Worm (Caenorhabditis elegans): ENCODE results near the gene taf-11.3.

taf-11.3 gene

ce11 chrIII:10506699-10507248 is 1.7 kb upstream of the taf-11.3 start, which contains the start of the genes sip-1 and sly-1:
sip-1 (minus strand) TSS chrIII:10506801.
sly-1 (plus strand) TSS chrIII:10507058.
- TF ChIP-seq nhr-47 (tag; optimal IDR thresholded peaks at IDR 0.05) (peak; percentile 92), skn-1 (tag; optimal IDR thresholded peaks at IDR 0.05) (peak; percentile 88), lin-14 (GFP tag; optimal IDR thresholded peaks at IDR 0.05) (peak; percentile 85), tlp-1 (tag; optimal IDR thresholded peaks at IDR 0.05) (no peak), nhr-28 (tag; optimal IDR thresholded peaks at IDR 0.05) (no peak), nhr-90 (tag; optimal IDR thresholded peaks at IDR 0.05; ENCODE audit: poor library complexity) (peak; percentile 88), pqm-1 (tag; optimal IDR thresholded peaks at IDR 0.05) (no peak), sptf-1 (tag; optimal IDR thresholded peaks at IDR 0.05) (no peak), nhr-85 (tag) (peak; percentile 90), nhr-19 (GFP tag; conservative IDR thresholded peaks at IDR 0.05) (peak; percentile 83), pag-3 (tag; optimal IDR thresholded peaks at IDR 0.05; ENCODE audit: borderline replicate concordance, insufficient read depth) (peak; percentile 74), hpl-2 (GFP tag; optimal IDR thresholded peaks at IDR 0.05) (no peak), nhr-20 (tag; optimal IDR thresholded peaks at IDR 0.05) (peak; percentile 84), dpl-1 (GFP tag; optimal IDR thresholded peaks at IDR 0.05) (peak; percentile 93 to 96 (median 95)), nhr-71 (tag; optimal IDR thresholded peaks at IDR 0.05) (peak; percentile 91), grh-1 (GFP tag; IDR thresholded peaks at IDR 0.05) (peak; percentile 74), mep-1 (tag; optimal IDR thresholded peaks at IDR 0.05) (peak; percentile 98), lin-15B (tag; optimal IDR thresholded peaks at IDR 0.05) (peak; percentile 91), lin-13 (GFP tag; optimal IDR thresholded peaks at IDR 0.05) (peak; percentile 69), ceh-8 (GFP tag; optimal IDR thresholded peaks at IDR 0.05) (peak; percentile 56), dsc-1 (tag; optimal IDR thresholded peaks at IDR 0.05) (peak; percentile 84), rnt-1 (tag; optimal IDR thresholded peaks at IDR 0.05) (peak; percentile 92), ceh-63 (GFP tag; optimal IDR thresholded peaks at IDR 0.05) (no peak), ztf-4 (tag; optimal IDR thresholded peaks at IDR 0.05) (peak; percentile 25), zip-4 (GFP tag; optimal IDR thresholded peaks at IDR 0.05) (peak; percentile 72), fkh-4 (tag; optimal IDR thresholded peaks at IDR 0.05; ENCODE audit: borderline replicate concordance) (peak; percentile 27), elt-2 (tag; optimal IDR thresholded peaks at IDR 0.05) (peak; percentile 34), nhr-12 (tag; optimal IDR thresholded peaks at IDR 0.05) (no peak), blmp-1 (tag; optimal IDR thresholded peaks at IDR 0.05) (peak; percentile 80), ztf-11 (tag; optimal IDR thresholded peaks at IDR 0.05) (peak in 1 of 2 experiments; percentile 64), nhr-76 (tag; optimal IDR thresholded peaks at IDR 0.05) (no peak), tbx-2 (tag; optimal IDR thresholded peaks at IDR 0.05) (peak; percentile 90), ceh-90 (tag; optimal IDR thresholded peaks at IDR 0.05) (peak; percentile 63), unc-86 (tag; optimal IDR thresholded peaks at IDR 0.05) (peak; percentile 79), ceh-88 (GFP tag; IDR thresholded peaks at IDR 0.05) (peak; percentile 58; the same call in 1 of the 2 replicates), zag-1 (tag; optimal IDR thresholded peaks at IDR 0.05) (no peak), ets-5 (GFP tag; IDR thresholded peaks at IDR 0.05) (0 out of 2 replicates have a peak, but pooled peaks have one; percentile 63), elt-3 (tag; optimal IDR thresholded peaks at IDR 0.05) (peak in 2 of 6 experiments; percentile 62 to 75), fos-1 (tag; optimal IDR thresholded peaks at IDR 0.05) (peak; percentile 58), irx-1 (tag; optimal IDR thresholded peaks at IDR 0.05) (peak; percentile 83), fkh-10 (GFP tag; optimal IDR thresholded peaks at IDR 0.05) (peak; percentile 32), hlh-4 (tag; optimal IDR thresholded peaks at IDR 0.05) (no peak), C34B4.2 (tag; optimal IDR thresholded peaks at IDR 0.05) (no peak), nhr-77 (tag; optimal IDR thresholded peaks at IDR 0.05) (peak; percentile 43), hlh-17 (GFP tag; optimal IDR thresholded peaks at IDR 0.05; ENCODE audit: borderline replicate concordance) (no peak), lin-39 (tag; optimal IDR thresholded peaks at IDR 0.05) (peak; percentile 92), unc-98 (GFP tag; IDR thresholded peaks at IDR 0.05) (no peak), nhr-11 (tag; optimal IDR thresholded peaks at IDR 0.05) (peak; percentile 60), swsn-7 (tag; optimal IDR thresholded peaks at IDR 0.05) (peak; percentile 82), lsy-2 (tag; optimal IDR thresholded peaks at IDR 0.05) (peak; percentile 92 to 94), C04F5.9 (tag; optimal IDR thresholded peaks at IDR 0.05) (peak; percentile 74), fkh-8 (tag; optimal IDR thresholded peaks at IDR 0.05) (peak; percentile 74)
